Fruit fly (Drosophila melanogaster) whole organism, adult: Measurements from ENCODE around the gene CG9586.
A peak's percentile ranks its signal among the peaks of the same experiment; 100 is the strongest.

Experiments used
- CG11617 ChIP-seq: fragments of 200-800 bp; sonication (Bioruptor generic); optimal IDR thresholded peaks from 2 replicates; lab custom pipeline; 2017; ENCODE audit warnings: mild to moderate bottlenecking, missing biosample characterization, missing genetic modification reagents, missing genetic modification characterization
- CG12768 ChIP-seq: fragments of 200-800 bp; sonication (Bioruptor generic); optimal IDR thresholded peaks from 2 replicates; lab custom pipeline; 2017; ENCODE audit warnings: missing biosample characterization, missing genetic modification characterization, mild to moderate bottlenecking, moderate library complexity, missing genetic modification reagents
- CG14711 ChIP-seq: fragments of 200-800 bp; sonication (Bioruptor generic); optimal IDR thresholded peaks from 2 replicates; lab custom pipeline; 2018; ENCODE audit warnings: missing biosample characterization, mild to moderate bottlenecking, missing genetic modification characterization, moderate library complexity
- CG1620 ChIP-seq: fragments of 200-800 bp; sonication (Bioruptor generic); optimal IDR thresholded peaks from 2 replicates; lab custom pipeline; 2016; ENCODE audit warnings: missing biosample characterization, missing genetic modification characterization
- CG33017 ChIP-seq: fragments of 200-800 bp; sonication (Bioruptor generic); optimal IDR thresholded peaks from 2 replicates; lab custom pipeline; 2018; ENCODE audit warnings: missing biosample characterization, mild to moderate bottlenecking, missing genetic modification characterization, moderate library complexity
- CG5204 ChIP-seq: fragments of 200-800 bp; sonication (Bioruptor generic); optimal IDR thresholded peaks from 2 replicates; lab custom pipeline; 2016; ENCODE audit warnings: missing biosample characterization, missing genetic modification characterization
- CG7045 ChIP-seq: fragments of 200-800 bp; sonication (Bioruptor generic); optimal IDR thresholded peaks from 2 replicates; lab custom pipeline; 2017; ENCODE audit warnings: missing biosample characterization, mild to moderate bottlenecking, missing genetic modification characterization
- CG7101 ChIP-seq: fragments of 200-800 bp; sonication (Bioruptor generic); optimal IDR thresholded peaks from 2 replicates; lab custom pipeline; 2018; ENCODE audit warnings: missing biosample characterization, mild to moderate bottlenecking, missing genetic modification characterization, moderate library complexity
- Clk ChIP-seq: fragments of 200-800 bp; sonication (Bioruptor generic); optimal IDR thresholded peaks from 2 replicates; lab custom pipeline; 2017; ENCODE audit warnings: missing biosample characterization, missing genetic modification characterization
- Crg-1 ChIP-seq: fragments of 200-800 bp; sonication (Bioruptor generic); optimal IDR thresholded peaks from 2 replicates; lab custom pipeline; 2016; ENCODE audit warnings: missing biosample characterization, missing genetic modification characterization
- Hr96 ChIP-seq: fragments of 200-800 bp; sonication (Bioruptor generic); optimal IDR thresholded peaks from 2 replicates; lab custom pipeline; 2016; ENCODE audit warnings: missing biosample characterization, missing genetic modification characterization
- Mnt ChIP-seq: fragments of 200-800 bp; sonication (Bioruptor generic); optimal IDR thresholded peaks from 2 replicates; lab custom pipeline; 2016; ENCODE audit warnings: missing biosample characterization, mild to moderate bottlenecking, missing genetic modification characterization
- bab1 ChIP-seq: fragments of 200-800 bp; sonication (Bioruptor generic); optimal IDR thresholded peaks from 3 replicates; lab custom pipeline; 2019; ENCODE audit warnings: missing biosample characterization, mild to moderate bottlenecking, missing genetic modification characterization, moderate library complexity
- cic ChIP-seq: fragments of 200-800 bp; sonication (Bioruptor generic); optimal IDR thresholded peaks from 2 replicates; lab custom pipeline; 2017; ENCODE audit warnings: missing biosample characterization, mild to moderate bottlenecking, missing genetic modification characterization, moderate library complexity
- cnc ChIP-seq, 2 experiments: fragments of >200 bp; optimal IDR thresholded peaks; 2 replicates each; lab custom pipeline; 2017
- kay ChIP-seq: fragments of 200-800 bp; sonication (Bioruptor generic); peaks from one replicate; lab custom pipeline; 2016; ENCODE audit warnings: missing biosample characterization, missing genetic modification characterization, borderline replicate concordance
- ovo ChIP-seq: fragments of 200-800 bp; sonication (Bioruptor generic); optimal IDR thresholded peaks from 2 replicates; lab custom pipeline; 2016; ENCODE audit warnings: missing biosample characterization, missing genetic modification characterization
- pad ChIP-seq: fragments of 200-800 bp; sonication (Bioruptor generic); optimal IDR thresholded peaks from 3 replicates; lab custom pipeline; 2017; ENCODE audit warnings: missing biosample characterization, missing genetic modification characterization, mild to moderate bottlenecking, moderate library complexity, missing genetic modification reagents
- tj ChIP-seq: fragments of 200-800 bp; sonication (Bioruptor generic); optimal IDR thresholded peaks from 3 replicates; lab custom pipeline; 2017; ENCODE audit warnings: missing biosample characterization, mild to moderate bottlenecking, missing genetic modification characterization, moderate library complexity
- toe ChIP-seq: fragments of 200-800 bp; sonication (Bioruptor generic); optimal IDR thresholded peaks from 2 replicates; lab custom pipeline; 2016; ENCODE audit warnings: missing biosample characterization, missing genetic modification characterization

CG9586 gene

DNA sequence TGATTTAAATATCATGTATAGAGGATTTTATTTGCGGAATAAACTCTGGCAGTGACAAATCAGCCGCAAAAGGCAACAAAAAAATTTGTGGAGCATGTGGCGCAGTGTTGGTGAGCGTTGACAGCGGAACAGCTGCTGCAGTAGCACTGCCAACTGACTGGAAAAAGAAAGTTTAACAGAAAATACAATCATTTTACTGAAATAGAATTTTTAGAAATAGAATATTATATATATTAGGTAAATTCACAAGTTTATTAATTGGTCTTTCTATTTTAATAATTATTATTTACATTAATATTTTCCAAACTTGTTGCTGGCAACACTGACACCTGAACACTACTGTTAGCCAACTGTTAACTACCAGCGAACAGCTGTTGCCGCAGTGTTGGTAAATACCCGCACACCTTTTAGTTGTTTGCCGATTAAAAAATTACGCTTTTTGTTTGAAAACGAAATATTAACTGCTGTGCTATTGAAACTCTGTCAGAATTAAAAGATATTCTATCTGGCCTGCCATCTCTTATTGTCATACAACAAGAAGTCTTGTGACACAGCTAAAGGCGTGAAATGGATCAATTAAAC is at the start of gene CG9586, which contains the start of gene tai:
TSS of gene CG9586 (minus strand) at position 116 of the 582 bp plus-strand sequence.
TSS of gene tai (plus strand) at position 380 of the 582 bp plus-strand sequence.
- TF ChIP-seq CG14711 (tag; lab: Kevin White, UChicago): peak; percentile 94
- TF ChIP-seq CG5204: peak; percentile 67
- TF ChIP-seq cic (GFP tag; lab: Kevin White, UChicago): peak; percentile 75
- peak; percentile 87 for TF ChIP-seq Crg-1
- TF ChIP-seq CG11617 (GFP tag; lab: Kevin White, UChicago): peak; percentile 87
- peak; percentile 80 for TF ChIP-seq CG12768 (GFP tag; lab: Kevin White, UChicago)
- TF ChIP-seq tj (GFP tag; lab: Kevin White, UChicago): peak; percentile 51
- TF ChIP-seq Clk: peak; percentile 77
- peak; percentile 86 for TF ChIP-seq CG33017 (tag; lab: Kevin White, UChicago)
- TF ChIP-seq cnc (optimal IDR thresholded peaks at IDR 0.05; lab: Kevin White, UChicago): no peak
- TF ChIP-seq toe (GFP tag; lab: Kevin White, UChicago): peak; percentile 66
- peak; percentile 78 for TF ChIP-seq pad
- peak; percentile 89 for TF ChIP-seq CG7101 (tag; lab: Kevin White, UChicago)
- peak; percentile 90 for TF ChIP-seq Mnt (GFP tag; lab: Kevin White, UChicago)
- no peak for TF ChIP-seq Hr96 (GFP tag; lab: Kevin White, UChicago)
- TF ChIP-seq bab1 (GFP tag; lab: Kevin White, UChicago): peak; percentile 90
- peak; percentile 82 for TF ChIP-seq CG7045 (GFP tag; lab: Kevin White, UChicago)
- TF ChIP-seq CG1620: peak; percentile 77
- peak; percentile 74 for TF ChIP-seq ovo (GFP tag; lab: Kevin White, UChicago)
- peak; percentile 59 for TF ChIP-seq kay

DNA sequence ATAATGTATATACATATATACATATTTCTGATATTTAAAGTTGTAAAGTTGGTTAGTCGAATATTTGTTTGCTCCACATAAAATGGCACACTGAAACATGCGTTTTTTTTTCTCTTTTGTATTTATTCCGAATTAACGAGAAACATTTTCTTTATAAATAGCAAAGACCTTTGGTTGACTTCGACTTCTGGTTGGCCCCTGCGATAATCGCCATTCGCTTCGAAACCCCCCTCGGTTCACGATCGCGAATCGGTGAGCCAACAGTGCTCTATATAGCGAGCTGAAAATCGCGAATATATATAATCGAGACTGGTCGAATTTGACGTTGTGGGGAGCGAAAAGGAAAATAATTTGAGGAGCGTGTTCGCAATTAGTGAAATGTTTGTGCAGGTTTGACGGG is 49.6 kb upstream of the CG9586 start:
- TF ChIP-seq pad (no peak), Hr96 (GFP tag; lab: Kevin White, UChicago) (no peak), Mnt (GFP tag; lab: Kevin White, UChicago) (no peak), CG14711 (tag; lab: Kevin White, UChicago) (no peak), toe (GFP tag; lab: Kevin White, UChicago) (no peak), cnc (optimal IDR thresholded peaks at IDR 0.05; lab: Kevin White, UChicago) (no peak), CG5204 (no peak), Crg-1 (no peak), CG7045 (GFP tag; lab: Kevin White, UChicago) (no peak), bab1 (GFP tag; lab: Kevin White, UChicago) (no peak), CG1620 (no peak), CG12768 (GFP tag; lab: Kevin White, UChicago) (no peak), CG11617 (GFP tag; lab: Kevin White, UChicago) (no peak), CG33017 (tag; lab: Kevin White, UChicago) (no peak), kay (no peak), CG7101 (tag; lab: Kevin White, UChicago) (no peak)

DNA sequence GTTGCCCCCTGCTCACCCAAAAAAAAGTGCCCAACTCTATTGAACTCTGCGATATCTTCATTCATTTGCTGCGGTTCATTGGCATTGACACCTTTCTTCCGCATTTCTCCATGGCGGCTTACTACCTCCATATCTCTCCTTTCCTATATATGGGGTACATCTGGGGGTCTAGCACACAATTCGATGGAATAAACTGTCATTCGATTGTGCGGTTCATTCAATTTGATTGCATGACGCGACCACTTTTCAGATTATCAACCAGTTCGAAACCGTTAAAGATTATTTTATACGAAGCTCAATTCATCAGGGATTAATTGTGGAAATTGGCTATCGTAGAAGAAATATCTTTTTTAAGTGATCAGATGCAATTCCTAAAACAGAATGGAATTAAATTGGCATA is 47.3 kb upstream of the CG9586 start:
- TF ChIP-seq Mnt (GFP tag; lab: Kevin White, UChicago) (no peak), Clk (no peak), Hr96 (GFP tag; lab: Kevin White, UChicago) (no peak), Crg-1 (no peak), CG12768 (GFP tag; lab: Kevin White, UChicago) (no peak), cic (GFP tag; lab: Kevin White, UChicago) (no peak), CG33017 (tag; lab: Kevin White, UChicago) (no peak), cnc (optimal IDR thresholded peaks at IDR 0.05; lab: Kevin White, UChicago) (no peak), CG11617 (GFP tag; lab: Kevin White, UChicago) (no peak), CG1620 (no peak), toe (GFP tag; lab: Kevin White, UChicago) (no peak), tj (GFP tag; lab: Kevin White, UChicago) (no peak), pad (no peak), CG7101 (tag; lab: Kevin White, UChicago) (no peak), bab1 (GFP tag; lab: Kevin White, UChicago) (no peak), ovo (GFP tag; lab: Kevin White, UChicago) (no peak), CG14711 (tag; lab: Kevin White, UChicago) (no peak)

DNA sequence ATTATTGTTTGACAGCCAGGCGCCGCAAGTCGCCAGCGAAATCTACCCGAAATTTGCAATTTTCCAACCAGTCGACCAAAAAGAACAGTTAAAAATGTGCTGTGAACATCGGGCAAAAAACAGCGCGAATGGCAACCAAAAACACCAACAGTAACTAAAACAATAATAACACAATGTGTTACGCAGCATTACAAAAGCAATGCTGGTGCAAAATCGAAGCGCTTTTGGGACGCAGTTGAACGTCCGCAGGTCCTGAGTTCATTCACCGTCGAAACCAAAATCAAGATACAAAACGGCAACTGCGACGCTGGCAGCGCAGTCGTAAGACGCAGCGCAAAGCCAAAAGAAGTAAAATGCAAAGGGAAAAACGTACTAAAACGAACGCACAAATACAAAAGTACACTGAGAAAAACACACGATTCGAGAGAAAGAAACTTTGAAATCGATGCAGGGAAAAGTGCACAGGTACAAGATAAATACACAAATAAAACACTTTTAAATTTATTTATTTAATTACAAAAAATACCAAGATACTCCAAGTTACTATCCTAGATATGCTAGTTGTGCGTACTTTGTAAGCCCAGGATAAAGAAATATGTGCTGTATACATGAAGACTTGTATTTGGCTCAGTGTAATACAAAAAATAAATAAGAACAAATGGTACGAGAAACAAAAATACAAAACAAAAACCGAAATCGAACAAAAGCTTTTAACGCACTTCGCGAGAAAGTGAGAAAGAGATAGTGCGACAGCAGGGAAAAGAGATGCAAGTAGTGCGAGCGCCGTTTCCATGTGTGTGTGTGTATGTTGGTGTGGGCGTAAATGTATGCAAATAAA is 44.8 kb upstream of the CG9586 start:
- TF ChIP-seq CG33017 (tag; lab: Kevin White, UChicago): peak; percentile 19
- peak; percentile 37 for TF ChIP-seq CG11617 (GFP tag; lab: Kevin White, UChicago)
- peak; percentile 2 for TF ChIP-seq CG14711 (tag; lab: Kevin White, UChicago)
- no peak for TF ChIP-seq pad
- TF ChIP-seq CG7045 (GFP tag; lab: Kevin White, UChicago): peak; percentile 35
- no peak for TF ChIP-seq ovo (GFP tag; lab: Kevin White, UChicago)
- TF ChIP-seq toe (GFP tag; lab: Kevin White, UChicago): no peak
- TF ChIP-seq bab1 (GFP tag; lab: Kevin White, UChicago): peak; percentile 24
- TF ChIP-seq tj (GFP tag; lab: Kevin White, UChicago): no peak
- TF ChIP-seq CG7101 (tag; lab: Kevin White, UChicago): peak; percentile 1
- peak; percentile 8 for TF ChIP-seq CG12768 (GFP tag; lab: Kevin White, UChicago)

DNA sequence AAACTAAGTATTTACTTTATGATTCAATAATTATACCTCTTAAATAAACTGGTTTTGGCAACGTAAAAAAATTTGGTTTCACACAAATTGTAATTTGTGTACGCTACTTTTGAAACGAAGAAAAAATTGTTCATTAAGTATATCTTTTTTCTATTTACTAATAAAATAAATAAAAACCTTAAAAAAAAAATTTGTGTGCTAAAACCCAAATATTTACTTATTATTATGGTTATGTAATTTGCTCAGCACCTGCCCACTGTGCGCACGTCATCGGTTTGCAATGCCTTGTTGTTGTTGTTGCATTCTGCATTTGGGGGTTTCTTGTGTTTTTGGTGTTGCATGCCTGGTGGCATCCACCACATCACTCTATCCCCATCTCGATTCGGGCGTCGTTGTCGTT is 40.8 kb upstream of the CG9586 start:
- TF ChIP-seq kay (no peak), CG7101 (tag; lab: Kevin White, UChicago) (no peak), tj (GFP tag; lab: Kevin White, UChicago) (no peak), ovo (GFP tag; lab: Kevin White, UChicago) (no peak)
